Fruit fly (Drosophila melanogaster) whole organism, adult: Measurements from ENCODE around the gene CG12206.

Source experiments
- CG11617 ChIP-seq: fragments of 200-800 bp; sonication (Bioruptor generic); optimal IDR thresholded peaks from 2 replicates; lab custom pipeline; 2017; ENCODE audit warnings: mild to moderate bottlenecking, missing biosample characterization, missing genetic modification reagents, missing genetic modification characterization
- CG12768 ChIP-seq: fragments of 200-800 bp; sonication (Bioruptor generic); optimal IDR thresholded peaks from 2 replicates; lab custom pipeline; 2017; ENCODE audit warnings: missing biosample characterization, missing genetic modification characterization, mild to moderate bottlenecking, moderate library complexity, missing genetic modification reagents
- CG14711 ChIP-seq: fragments of 200-800 bp; sonication (Bioruptor generic); optimal IDR thresholded peaks from 2 replicates; lab custom pipeline; 2018; ENCODE audit warnings: missing biosample characterization, mild to moderate bottlenecking, missing genetic modification characterization, moderate library complexity
- CG1620 ChIP-seq: fragments of 200-800 bp; sonication (Bioruptor generic); optimal IDR thresholded peaks from 2 replicates; lab custom pipeline; 2016; ENCODE audit warnings: missing biosample characterization, missing genetic modification characterization
- CG33017 ChIP-seq: fragments of 200-800 bp; sonication (Bioruptor generic); optimal IDR thresholded peaks from 2 replicates; lab custom pipeline; 2018; ENCODE audit warnings: missing biosample characterization, mild to moderate bottlenecking, missing genetic modification characterization, moderate library complexity
- CG5204 ChIP-seq: fragments of 200-800 bp; sonication (Bioruptor generic); optimal IDR thresholded peaks from 2 replicates; lab custom pipeline; 2016; ENCODE audit warnings: missing biosample characterization, missing genetic modification characterization
- CG7045 ChIP-seq: fragments of 200-800 bp; sonication (Bioruptor generic); optimal IDR thresholded peaks from 2 replicates; lab custom pipeline; 2017; ENCODE audit warnings: missing biosample characterization, mild to moderate bottlenecking, missing genetic modification characterization
- CG7101 ChIP-seq: fragments of 200-800 bp; sonication (Bioruptor generic); optimal IDR thresholded peaks from 2 replicates; lab custom pipeline; 2018; ENCODE audit warnings: missing biosample characterization, mild to moderate bottlenecking, missing genetic modification characterization, moderate library complexity
- Clk ChIP-seq: fragments of 200-800 bp; sonication (Bioruptor generic); optimal IDR thresholded peaks from 2 replicates; lab custom pipeline; 2017; ENCODE audit warnings: missing biosample characterization, missing genetic modification characterization
- Crg-1 ChIP-seq: fragments of 200-800 bp; sonication (Bioruptor generic); optimal IDR thresholded peaks from 2 replicates; lab custom pipeline; 2016; ENCODE audit warnings: missing biosample characterization, missing genetic modification characterization
- Hr96 ChIP-seq: fragments of 200-800 bp; sonication (Bioruptor generic); optimal IDR thresholded peaks from 2 replicates; lab custom pipeline; 2016; ENCODE audit warnings: missing biosample characterization, missing genetic modification characterization
- Mnt ChIP-seq: fragments of 200-800 bp; sonication (Bioruptor generic); optimal IDR thresholded peaks from 2 replicates; lab custom pipeline; 2016; ENCODE audit warnings: missing biosample characterization, mild to moderate bottlenecking, missing genetic modification characterization
- bab1 ChIP-seq: fragments of 200-800 bp; sonication (Bioruptor generic); optimal IDR thresholded peaks from 3 replicates; lab custom pipeline; 2019; ENCODE audit warnings: missing biosample characterization, mild to moderate bottlenecking, missing genetic modification characterization, moderate library complexity
- cic ChIP-seq: fragments of 200-800 bp; sonication (Bioruptor generic); optimal IDR thresholded peaks from 2 replicates; lab custom pipeline; 2017; ENCODE audit warnings: missing biosample characterization, mild to moderate bottlenecking, missing genetic modification characterization, moderate library complexity
- cnc ChIP-seq, 2 experiments: fragments of >200 bp; optimal IDR thresholded peaks; 2 replicates each; lab custom pipeline; 2017
- kay ChIP-seq: fragments of 200-800 bp; sonication (Bioruptor generic); peaks from one replicate; lab custom pipeline; 2016; ENCODE audit warnings: missing biosample characterization, missing genetic modification characterization, borderline replicate concordance
- ovo ChIP-seq: fragments of 200-800 bp; sonication (Bioruptor generic); optimal IDR thresholded peaks from 2 replicates; lab custom pipeline; 2016; ENCODE audit warnings: missing biosample characterization, missing genetic modification characterization
- pad ChIP-seq: fragments of 200-800 bp; sonication (Bioruptor generic); optimal IDR thresholded peaks from 3 replicates; lab custom pipeline; 2017; ENCODE audit warnings: missing biosample characterization, missing genetic modification characterization, mild to moderate bottlenecking, moderate library complexity, missing genetic modification reagents
- tj ChIP-seq: fragments of 200-800 bp; sonication (Bioruptor generic); optimal IDR thresholded peaks from 3 replicates; lab custom pipeline; 2017; ENCODE audit warnings: missing biosample characterization, mild to moderate bottlenecking, missing genetic modification characterization, moderate library complexity
- toe ChIP-seq: fragments of 200-800 bp; sonication (Bioruptor generic); optimal IDR thresholded peaks from 2 replicates; lab custom pipeline; 2016; ENCODE audit warnings: missing biosample characterization, missing genetic modification characterization

CG12206 gene

DNA sequence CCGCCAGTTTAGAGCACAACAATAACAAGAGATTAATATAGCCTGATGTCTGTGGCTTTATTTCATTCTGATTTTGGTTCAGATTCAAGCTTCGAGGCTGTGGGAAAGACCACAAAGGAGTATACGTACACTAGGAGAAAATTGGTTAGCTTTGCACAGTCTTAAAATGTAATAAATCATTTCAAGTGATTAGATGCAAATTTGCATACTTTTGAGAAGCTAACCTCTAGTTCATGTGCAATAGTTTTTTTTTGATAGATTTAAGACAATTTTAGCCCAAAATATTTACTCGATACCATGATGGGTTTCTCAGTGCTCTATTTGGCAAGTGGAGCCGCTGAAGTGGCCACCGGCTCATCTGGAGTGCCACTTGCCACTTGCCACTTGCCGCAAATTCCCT lies 16.8 kb downstream of the CG12206 start:
- TF ChIP-seq pad (GFP tag; lab: Kevin White, UChicago) (no peak), Hr96 (GFP tag; lab: Kevin White, UChicago) (no peak), CG33017 (tag; lab: Kevin White, UChicago) (no peak), cic (GFP tag; lab: Kevin White, UChicago) (no peak), CG7101 (no peak), CG1620 (GFP tag; lab: Kevin White, UChicago) (no peak), CG7045 (no peak), Clk (no peak), CG5204 (no peak), bab1 (GFP tag; lab: Kevin White, UChicago) (no peak), CG11617 (GFP tag; lab: Kevin White, UChicago) (no peak), CG14711 (no peak), toe (GFP tag; lab: Kevin White, UChicago) (no peak), Crg-1 (GFP tag; lab: Kevin White, UChicago) (no peak)

DNA sequence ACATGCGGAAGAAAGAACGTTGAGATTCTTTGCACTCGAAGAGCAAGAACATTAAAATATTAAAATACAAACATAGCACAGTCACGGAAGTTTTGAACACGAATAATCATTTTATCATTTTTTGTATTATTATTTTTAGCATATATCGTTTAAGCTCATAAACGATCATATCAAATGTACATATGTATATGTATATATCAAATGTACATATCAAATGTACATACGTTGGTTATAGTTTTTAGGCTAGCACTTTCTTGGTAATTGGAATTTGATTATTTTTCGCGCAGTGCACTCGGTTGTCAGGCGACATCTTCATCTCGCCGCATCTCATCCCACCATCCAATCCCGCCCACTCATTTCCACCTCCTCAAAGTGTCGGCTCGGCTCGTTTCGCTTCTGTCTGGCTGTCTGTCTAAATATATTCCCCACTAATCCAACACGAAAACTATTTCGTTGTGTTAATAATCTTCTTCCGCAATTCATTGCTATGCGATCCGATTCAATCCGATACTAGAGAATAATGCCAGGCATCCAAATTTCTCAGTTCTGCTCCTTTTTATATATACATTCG lies 18.8 kb downstream of the CG12206 start:
- TF ChIP-seq Crg-1 (GFP tag; lab: Kevin White, UChicago) (no peak), CG11617 (GFP tag; lab: Kevin White, UChicago) (no peak), toe (GFP tag; lab: Kevin White, UChicago) (no peak), ovo (GFP tag; lab: Kevin White, UChicago) (no peak), CG7101 (no peak), cic (GFP tag; lab: Kevin White, UChicago) (no peak), CG7045 (no peak), Clk (no peak), Hr96 (GFP tag; lab: Kevin White, UChicago) (no peak), tj (GFP tag; lab: Kevin White, UChicago) (no peak), CG1620 (GFP tag; lab: Kevin White, UChicago) (no peak), CG14711 (no peak), bab1 (GFP tag; lab: Kevin White, UChicago) (no peak), kay (GFP tag; lab: Kevin White, UChicago) (no peak), CG12768 (no peak), CG33017 (tag; lab: Kevin White, UChicago) (no peak), cnc (optimal IDR thresholded peaks at IDR 0.05; lab: Kevin White, UChicago) (no peak), pad (GFP tag; lab: Kevin White, UChicago) (no peak)

DNA sequence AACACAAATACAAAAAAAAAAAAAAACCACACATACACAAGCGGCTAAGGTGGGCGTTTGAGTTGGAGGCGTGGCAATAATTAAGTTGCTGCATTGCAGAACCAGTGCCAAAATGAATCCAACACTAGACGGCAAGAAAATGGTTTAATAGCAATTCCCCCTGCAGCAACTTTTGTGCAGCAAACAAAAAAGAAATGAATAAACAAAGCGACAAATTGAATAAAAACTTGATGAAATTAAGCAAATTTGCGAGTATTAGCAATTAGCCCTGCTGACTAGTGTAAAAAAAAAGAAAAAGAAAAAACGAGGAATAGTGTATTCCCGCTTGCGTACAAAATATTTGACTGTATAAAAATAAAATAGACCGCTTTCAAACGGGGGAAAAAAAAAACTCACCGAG lies 19.6 kb downstream of the CG12206 start:
- TF ChIP-seq Mnt (no peak), CG11617 (GFP tag; lab: Kevin White, UChicago) (no peak), cic (GFP tag; lab: Kevin White, UChicago) (no peak), cnc (optimal IDR thresholded peaks at IDR 0.05; lab: Kevin White, UChicago) (no peak), CG7045 (no peak), bab1 (GFP tag; lab: Kevin White, UChicago) (no peak), CG7101 (no peak), pad (GFP tag; lab: Kevin White, UChicago) (no peak), CG33017 (tag; lab: Kevin White, UChicago) (no peak), CG12768 (no peak), toe (GFP tag; lab: Kevin White, UChicago) (no peak), tj (GFP tag; lab: Kevin White, UChicago) (no peak), Hr96 (GFP tag; lab: Kevin White, UChicago) (no peak), Clk (no peak), CG5204 (no peak), Crg-1 (GFP tag; lab: Kevin White, UChicago) (no peak), kay (GFP tag; lab: Kevin White, UChicago) (no peak), CG1620 (GFP tag; lab: Kevin White, UChicago) (no peak)

DNA sequence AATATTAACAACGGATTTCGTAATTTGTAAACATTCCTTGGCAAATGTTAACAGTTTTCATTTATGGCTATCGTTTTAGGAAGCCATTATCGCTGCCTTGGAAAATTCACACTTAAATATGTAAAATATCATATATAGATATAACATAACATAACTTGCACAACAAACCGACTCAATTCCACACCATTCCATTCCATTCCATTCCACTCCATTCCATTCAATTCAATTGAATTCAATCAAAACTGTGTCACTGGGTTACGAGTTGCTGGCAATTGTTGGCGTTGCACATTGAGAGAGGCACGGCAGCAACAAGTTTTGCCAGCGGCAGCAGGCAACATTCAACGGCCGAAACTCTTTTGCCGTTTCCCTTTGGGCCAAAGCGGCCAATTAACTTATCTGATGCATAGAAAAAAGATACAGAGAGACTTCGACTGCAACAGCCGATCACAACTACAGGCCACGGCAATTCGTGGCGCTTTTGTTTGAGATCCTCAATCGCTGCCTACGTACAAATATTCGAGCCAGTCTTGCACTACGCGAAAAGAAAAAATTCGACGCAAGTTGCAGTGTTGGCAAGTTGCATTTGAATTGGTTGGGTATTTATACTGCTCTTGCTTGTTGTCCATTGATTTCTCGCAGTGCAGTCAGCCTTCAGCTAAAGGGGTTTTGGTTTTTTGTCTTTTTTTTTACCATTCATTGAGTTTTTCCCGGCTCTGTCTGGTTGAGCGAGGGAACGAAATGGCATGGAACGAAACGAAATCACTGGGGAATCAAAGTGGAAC lies 21.1 kb downstream of the CG12206 start:
- TF ChIP-seq CG14711 = no peak
- TF ChIP-seq Crg-1 (GFP tag; lab: Kevin White, UChicago) = no peak
- no peak for TF ChIP-seq CG1620 (GFP tag; lab: Kevin White, UChicago)
- no peak for TF ChIP-seq Clk
- TF ChIP-seq CG33017 (tag; lab: Kevin White, UChicago) = no peak
- no peak for TF ChIP-seq CG12768
- no peak for TF ChIP-seq ovo (GFP tag; lab: Kevin White, UChicago)
- TF ChIP-seq toe (GFP tag; lab: Kevin White, UChicago) = no peak
- no peak for TF ChIP-seq cic (GFP tag; lab: Kevin White, UChicago)
- no peak for TF ChIP-seq bab1 (GFP tag; lab: Kevin White, UChicago)
- no peak for TF ChIP-seq pad (GFP tag; lab: Kevin White, UChicago)
- no peak for TF ChIP-seq CG5204
- TF ChIP-seq Mnt = no peak
- no peak for TF ChIP-seq CG11617 (GFP tag; lab: Kevin White, UChicago)
- TF ChIP-seq CG7045 = no peak
- no peak for TF ChIP-seq kay (GFP tag; lab: Kevin White, UChicago)
- TF ChIP-seq Hr96 (GFP tag; lab: Kevin White, UChicago) = no peak
- TF ChIP-seq tj (GFP tag; lab: Kevin White, UChicago) = no peak

DNA sequence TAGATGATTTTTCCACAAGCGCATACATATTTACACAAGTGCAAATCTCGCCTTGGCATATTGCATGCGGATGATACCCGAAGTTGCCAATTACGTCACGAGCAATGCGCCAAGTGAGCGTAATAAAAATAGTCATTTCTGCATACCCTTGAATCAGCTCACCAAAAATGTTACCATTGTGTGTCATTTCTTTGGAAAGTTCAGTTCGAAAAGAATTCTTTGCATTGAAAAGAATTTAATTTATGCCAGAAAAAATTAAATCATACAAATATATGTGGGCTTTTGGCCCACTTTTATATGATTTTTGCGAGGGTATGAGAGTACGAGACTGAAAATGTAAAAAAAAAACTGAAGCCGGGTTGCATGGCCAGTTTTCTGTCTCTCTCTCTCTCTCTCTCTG lies 22.4 kb downstream of the CG12206 start:
- no peak for TF ChIP-seq pad (GFP tag; lab: Kevin White, UChicago)
- TF ChIP-seq Crg-1 (GFP tag; lab: Kevin White, UChicago) = no peak
- TF ChIP-seq cnc (optimal IDR thresholded peaks at IDR 0.05; lab: Kevin White, UChicago) = no peak
- TF ChIP-seq cic (GFP tag; lab: Kevin White, UChicago) = no peak
- no peak for TF ChIP-seq Clk
- TF ChIP-seq CG1620 (GFP tag; lab: Kevin White, UChicago) = no peak
- no peak for TF ChIP-seq CG7101
- TF ChIP-seq CG12768 = no peak
- no peak for TF ChIP-seq Hr96 (GFP tag; lab: Kevin White, UChicago)
- TF ChIP-seq kay (GFP tag; lab: Kevin White, UChicago) = no peak
- no peak for TF ChIP-seq tj (GFP tag; lab: Kevin White, UChicago)
- no peak for TF ChIP-seq CG5204
- no peak for TF ChIP-seq CG14711
- TF ChIP-seq CG33017 (tag; lab: Kevin White, UChicago) = no peak
- no peak for TF ChIP-seq toe (GFP tag; lab: Kevin White, UChicago)
- TF ChIP-seq CG7045 = no peak
- no peak for TF ChIP-seq CG11617 (GFP tag; lab: Kevin White, UChicago)
- no peak for TF ChIP-seq ovo (GFP tag; lab: Kevin White, UChicago)
- TF ChIP-seq bab1 (GFP tag; lab: Kevin White, UChicago) = no peak
